Worm (Caenorhabditis elegans) whole organism, L2 larva: ENCODE data around the gene old-1.

ENCODE experiments used
- fos-1 ChIP-seq: fragments of 150-350 bp; optimal IDR thresholded peaks from 2 replicates; lab custom pipeline; 2014; ENCODE audit warnings: missing biosample characterization, missing genetic modification characterization
- lin-39 ChIP-seq: fragments of 150-350 bp; optimal IDR thresholded peaks from 2 replicates; lab custom pipeline; 2014; ENCODE audit warnings: missing biosample characterization, missing genetic modification reagents, missing genetic modification characterization
- nhr-11 ChIP-seq: fragments of 150-350 bp; optimal IDR thresholded peaks from 2 replicates; lab custom pipeline; 2014; ENCODE audit warnings: missing biosample characterization, missing genetic modification characterization
- nhr-12 ChIP-seq: fragments of 150-350 bp; optimal IDR thresholded peaks from 2 replicates; lab custom pipeline; 2014; ENCODE audit warnings: missing biosample characterization, missing genetic modification characterization
- nhr-237 ChIP-seq: fragments of 150-350 bp; optimal IDR thresholded peaks from 2 replicates; lab custom pipeline; 2014; ENCODE audit warnings: missing biosample characterization, missing genetic modification characterization
- nhr-77 ChIP-seq: fragments of 150-350 bp; optimal IDR thresholded peaks from 2 replicates; lab custom pipeline; 2014; ENCODE audit warnings: missing biosample characterization, missing genetic modification characterization
- snpc-4 ChIP-seq: fragments of 150-350 bp; optimal IDR thresholded peaks from 2 replicates; lab custom pipeline; 2014; ENCODE audit warnings: missing biosample characterization, missing genetic modification characterization
- unc-62 ChIP-seq: fragments of 150-350 bp; optimal IDR thresholded peaks from 2 replicates; lab custom pipeline; 2014; ENCODE audit warnings: missing biosample characterization, missing genetic modification reagents, missing genetic modification characterization
- zag-1 ChIP-seq: fragments of 150-350 bp; optimal IDR thresholded peaks from 2 replicates; lab custom pipeline; 2014; ENCODE audit warnings: missing biosample characterization, missing genetic modification characterization

ce11 chrII:9855620-9856019, 12.9 kb downstream of the old-1 start, which contains the start of gene chil-4:
- TF ChIP-seq unc-62 (GFP tag; lab: Kevin White, UChicago) (no peak), lin-39 (tag; lab: Kevin White, UChicago) (no peak), nhr-12 (tag; lab: Kevin White, UChicago) (no peak), fos-1 (tag; lab: Kevin White, UChicago) (no peak), nhr-237 (tag; lab: Kevin White, UChicago) (no peak), zag-1 (no peak), snpc-4 (tag; lab: Kevin White, UChicago) (no peak), nhr-77 (tag; lab: Kevin White, UChicago) (no peak), nhr-11 (tag; lab: Kevin White, UChicago) (no peak)
